Fruit fly (Drosophila melanogaster): ENCODE data around the gene CG6299.

The CG6299 gene

dm6 chrX:15462436-15462857, at the start of gene CG6299, which contains the start of the genes shtd and CG6294:
TSS of gene CG6299 (plus strand) at chrX:15462722.
TSS of gene shtd (minus strand) at chrX:15462441.
TSS of gene CG6294 (plus strand) at chrX:15462722.
- no peak for TF ChIP-seq ttk (optimal IDR thresholded peaks at IDR 0.05)
- TF ChIP-seq insv (optimal IDR thresholded peaks at IDR 0.05), result peak; percentile 87

DNA sequence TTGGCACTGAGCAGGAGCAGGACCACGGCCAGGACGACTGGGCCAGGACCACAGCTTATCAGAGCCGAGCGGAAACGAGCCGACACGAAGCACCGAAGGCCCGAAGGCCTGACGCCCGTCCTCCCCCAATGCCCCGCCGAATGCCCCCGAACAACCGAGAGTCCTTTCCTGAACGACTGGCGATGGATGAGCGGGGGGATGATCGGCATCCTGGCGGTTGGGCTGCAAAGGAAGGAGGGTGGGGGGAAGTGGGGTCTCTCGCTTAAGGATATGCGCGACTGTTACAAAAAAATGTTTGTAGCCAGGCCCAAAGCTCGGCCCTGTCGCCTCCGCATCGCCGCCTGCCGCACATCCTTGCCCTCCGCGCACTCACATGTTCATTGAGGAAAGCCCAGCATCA, 21.3 kb upstream of the CG6299 start, which contains the start of gene Cngl:
Gene Cngl (minus strand): TSS at position 8 of the 400 bp plus-strand sequence.
- TF ChIP-seq Myc (optimal IDR thresholded peaks at IDR 0.05) (no peak), Sin3A (optimal IDR thresholded peaks at IDR 0.05) (no peak), h (optimal IDR thresholded peaks at IDR 0.05) (no peak), psq (optimal IDR thresholded peaks at IDR 0.05) (no peak), ttk (optimal IDR thresholded peaks at IDR 0.05) (no peak), insv (optimal IDR thresholded peaks at IDR 0.05) (no peak)

dm6 chrX:15443502-15443901, 19.0 kb upstream of the CG6299 start:
- TF ChIP-seq h (optimal IDR thresholded peaks at IDR 0.05), result no peak
- no peak for TF ChIP-seq Sin3A (optimal IDR thresholded peaks at IDR 0.05)
- TF ChIP-seq ttk (optimal IDR thresholded peaks at IDR 0.05), result no peak
- TF ChIP-seq psq (optimal IDR thresholded peaks at IDR 0.05), result no peak
- no peak for TF ChIP-seq Myc (optimal IDR thresholded peaks at IDR 0.05)
- no peak for TF ChIP-seq insv (optimal IDR thresholded peaks at IDR 0.05)

DNA sequence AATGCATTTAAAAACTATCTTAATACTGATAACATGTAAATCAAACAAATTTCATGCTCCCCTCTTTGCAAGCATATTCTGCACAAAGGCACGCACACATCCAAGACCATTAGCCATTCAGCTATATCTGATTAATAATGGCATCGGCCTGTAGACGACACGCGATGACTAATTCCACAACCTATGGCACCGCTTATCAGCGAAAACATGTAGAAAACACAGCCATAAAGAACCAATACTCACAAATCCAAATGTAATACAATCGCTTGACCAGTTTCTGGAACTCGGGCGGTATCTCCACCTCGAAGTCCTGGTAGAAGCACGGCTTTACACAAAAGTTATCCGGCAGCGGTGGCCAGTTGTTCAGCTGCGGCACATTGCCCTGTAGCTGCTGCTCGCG, 14.4 kb upstream of the CG6299 start:
- TF ChIP-seq Sin3A (optimal IDR thresholded peaks at IDR 0.05) (no peak), h (optimal IDR thresholded peaks at IDR 0.05) (no peak), insv (optimal IDR thresholded peaks at IDR 0.05) (no peak), ttk (optimal IDR thresholded peaks at IDR 0.05) (no peak), psq (optimal IDR thresholded peaks at IDR 0.05) (no peak), Myc (optimal IDR thresholded peaks at IDR 0.05) (no peak)

DNA sequence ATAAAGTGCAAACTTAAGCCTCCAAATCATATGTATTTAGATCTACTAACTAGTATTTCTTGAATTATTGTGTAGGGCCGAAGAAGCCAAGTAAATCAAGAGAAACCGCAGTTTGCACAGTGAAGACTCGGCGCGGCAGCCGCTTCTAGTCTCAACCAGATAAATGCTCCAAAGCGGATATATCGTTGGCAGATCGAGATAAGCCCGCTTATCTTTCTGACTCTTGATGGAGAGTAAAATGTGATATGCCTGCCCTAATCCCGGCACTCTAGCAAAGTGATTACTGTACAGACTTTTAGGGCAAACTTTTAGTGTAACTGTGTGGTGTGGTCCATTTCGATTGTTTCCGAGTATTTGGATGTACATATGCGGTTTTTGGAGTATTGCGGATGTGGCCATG, 13.7 kb upstream of the CG6299 start:
- no peak for TF ChIP-seq ttk (optimal IDR thresholded peaks at IDR 0.05)

dm6 chrX:15449490-15450326, 12.8 kb upstream of the CG6299 start, which contains the start of the genes Scamp and Ahcy:
TSS of gene Scamp (minus strand) at chrX:15449883.
TSS of gene Ahcy (plus strand) at chrX:15450261.
- TF ChIP-seq h (optimal IDR thresholded peaks at IDR 0.05), result no peak

dm6 chrX:15450327-15450644, 12.2 kb upstream of the CG6299 start:
- no peak for TF ChIP-seq h (optimal IDR thresholded peaks at IDR 0.05)
- TF ChIP-seq Myc (optimal IDR thresholded peaks at IDR 0.05), result no peak
- no peak for TF ChIP-seq ttk (optimal IDR thresholded peaks at IDR 0.05)
- TF ChIP-seq insv (optimal IDR thresholded peaks at IDR 0.05), result no peak
- TF ChIP-seq psq (optimal IDR thresholded peaks at IDR 0.05), result no peak
- TF ChIP-seq Sin3A (optimal IDR thresholded peaks at IDR 0.05), result no peak

DNA sequence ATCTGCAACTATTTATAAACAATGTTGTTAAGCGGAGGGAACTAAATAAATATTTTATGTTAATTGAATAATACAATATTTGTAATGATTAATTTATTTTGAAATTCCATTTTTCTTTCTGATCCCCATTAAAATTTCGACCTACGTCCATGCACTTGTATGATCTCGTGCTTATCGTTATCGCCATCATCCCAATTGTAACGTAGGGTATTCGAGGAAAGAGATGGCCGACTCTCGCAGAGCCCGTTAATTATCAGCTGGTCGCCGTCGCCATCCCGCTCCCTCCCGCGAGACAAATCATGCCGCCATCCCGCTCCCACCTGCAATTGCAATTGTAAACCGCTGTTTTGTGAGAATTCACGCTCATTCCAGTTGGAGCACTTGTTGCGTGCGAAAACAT, 9.4 kb upstream of the CG6299 start, which contains the start of gene CG11655:
Gene CG11655 (plus strand): TSS at position 351 of the 400 bp plus-strand sequence.
- TF ChIP-seq ttk (optimal IDR thresholded peaks at IDR 0.05) (no peak), psq (optimal IDR thresholded peaks at IDR 0.05) (no peak)

- TF ChIP-seq Myc (optimal IDR thresholded peaks at IDR 0.05) (no peak), Sin3A (optimal IDR thresholded peaks at IDR 0.05) (no peak)
Measured at dm6 chrX:15464531-15464930, 2.0 kb downstream of the CG6299 start.

DNA sequence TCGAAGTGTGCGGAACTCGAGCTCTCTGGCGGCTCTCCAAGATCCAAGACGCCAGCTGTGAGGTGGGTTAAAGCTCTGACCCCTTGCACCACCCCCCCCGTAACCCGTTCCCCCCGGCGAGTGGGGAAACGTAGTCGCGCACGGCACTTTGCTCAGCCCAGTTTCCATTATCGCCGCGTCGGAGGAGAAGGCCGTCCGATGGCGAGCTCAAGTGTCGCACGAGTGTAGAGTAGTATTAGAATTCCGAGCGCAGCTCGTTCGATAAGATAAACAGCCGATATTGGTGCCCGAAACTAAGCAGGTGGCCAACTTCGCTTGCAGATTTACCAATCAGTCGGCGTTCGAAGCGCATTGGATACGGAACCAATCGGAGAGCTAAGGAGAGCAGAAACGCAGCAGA, 2.9 kb downstream of the CG6299 start:
- TF ChIP-seq h (optimal IDR thresholded peaks at IDR 0.05), result no peak
- TF ChIP-seq Myc (optimal IDR thresholded peaks at IDR 0.05), result no peak
- no peak for TF ChIP-seq Sin3A (optimal IDR thresholded peaks at IDR 0.05)
- no peak for TF ChIP-seq psq (optimal IDR thresholded peaks at IDR 0.05)
- no peak for TF ChIP-seq insv (optimal IDR thresholded peaks at IDR 0.05)
- TF ChIP-seq ttk (optimal IDR thresholded peaks at IDR 0.05), result no peak

DNA sequence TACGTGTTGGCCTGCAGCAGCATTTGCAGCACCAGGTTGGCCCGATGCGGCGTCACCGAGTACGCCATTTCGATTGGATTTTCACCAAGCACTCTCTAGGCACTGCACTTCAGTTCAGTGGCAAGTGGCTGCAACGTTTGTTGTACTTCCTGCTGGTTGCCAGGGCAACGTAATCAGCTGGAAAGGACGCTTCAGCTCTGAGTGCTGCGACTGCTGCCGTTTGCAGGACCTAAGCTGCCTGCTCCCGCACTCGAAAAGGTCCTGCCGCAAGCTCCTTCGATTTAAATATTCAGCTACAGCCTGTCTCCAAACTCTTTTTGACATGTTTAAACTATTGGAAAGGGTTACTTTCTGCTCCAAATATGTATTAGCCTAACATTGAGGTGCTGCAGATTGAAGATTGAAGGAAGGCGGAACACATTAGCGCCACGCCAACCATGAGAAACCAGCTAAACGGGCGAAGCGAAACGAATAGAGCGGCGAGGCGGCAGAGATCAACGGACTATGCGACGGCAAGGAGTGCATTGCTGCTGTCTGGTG, 5.0 kb downstream of the CG6299 start, which contains the start of the genes CG15642 and CG15641:
Gene CG15642 (minus strand): TSS at position 356 of the 540 bp plus-strand sequence.
Gene CG15641 (plus strand): TSS at position 490 of the 540 bp plus-strand sequence.
- TF ChIP-seq insv (optimal IDR thresholded peaks at IDR 0.05) (no peak), Sin3A (optimal IDR thresholded peaks at IDR 0.05) (no peak), h (optimal IDR thresholded peaks at IDR 0.05) (no peak), psq (optimal IDR thresholded peaks at IDR 0.05) (no peak), ttk (optimal IDR thresholded peaks at IDR 0.05) (no peak), Myc (optimal IDR thresholded peaks at IDR 0.05) (no peak)

- TF ChIP-seq Sin3A (optimal IDR thresholded peaks at IDR 0.05) (no peak), insv (optimal IDR thresholded peaks at IDR 0.05) (no peak), Myc (optimal IDR thresholded peaks at IDR 0.05) (no peak), psq (optimal IDR thresholded peaks at IDR 0.05) (no peak), ttk (optimal IDR thresholded peaks at IDR 0.05) (no peak), h (optimal IDR thresholded peaks at IDR 0.05) (no peak)
Measured at dm6 chrX:15471904-15472303, 9.4 kb downstream of the CG6299 start, which contains the start of the genes Grip128 and Alg14. TSS of gene Grip128 (minus strand) at chrX:15472119. TSS of gene Alg14 (plus strand) at chrX:15472164.

- TF ChIP-seq insv (optimal IDR thresholded peaks at IDR 0.05), result no peak
- TF ChIP-seq Myc (optimal IDR thresholded peaks at IDR 0.05), result no peak
- no peak for TF ChIP-seq Sin3A (optimal IDR thresholded peaks at IDR 0.05)
- TF ChIP-seq psq (optimal IDR thresholded peaks at IDR 0.05), result no peak
- no peak for TF ChIP-seq h (optimal IDR thresholded peaks at IDR 0.05)
Measured at dm6 chrX:15475367-15475789, 12.9 kb downstream of the CG6299 start, which contains the start of gene mh. TSS of gene mh (minus strand) at chrX:15475400.

All from Kc167 (cell line).